Fruit fly (Drosophila melanogaster): Measurements from ENCODE around the gene CG33170.
A peak's percentile ranks its signal among the peaks of the same experiment; 100 is the strongest.

Gene CG33170

dm6 chr3L:22865061-22865418 lies 640 bp downstream of the CG33170 start (continued):
- TF ChIP-seq Taf1 (GFP tag; IDR thresholded peaks at IDR 0.05) (no peak), HmgZ (tag; optimal IDR thresholded peaks at IDR 0.05) (no peak), E2f1 (GFP tag; IDR thresholded peaks at IDR 0.05) (peak; percentile 71), nau (GFP tag; optimal IDR thresholded peaks at IDR 0.05) (no peak), Trl (optimal IDR thresholded peaks at IDR 0.05) (no peak), Trl (GFP tag; optimal IDR thresholded peaks at IDR 0.05) (no peak), dimm (GFP tag; IDR thresholded peaks at IDR 0.05) (no peak), pb (GFP tag; optimal IDR thresholded peaks at IDR 0.05) (no peak), so (GFP tag; IDR thresholded peaks at IDR 0.05) (0 out of 3 replicates have a peak, but pooled peaks have one; percentile 41), CG7372 (GFP tag; IDR thresholded peaks at IDR 0.05) (peak; percentile 55), CG2120 (GFP tag; optimal IDR thresholded peaks at IDR 0.05) (peak; percentile 64), HHEX (GFP tag; optimal IDR thresholded peaks at IDR 0.05) (peak; percentile 68), CG9727 (GFP tag; optimal IDR thresholded peaks at IDR 0.05) (peak; percentile 21), CG15601 (tag; optimal IDR thresholded peaks at IDR 0.05) (no peak), CG3065 (GFP tag; optimal IDR thresholded peaks at IDR 0.05) (peak; percentile 2), CG31365 (tag; optimal IDR thresholded peaks at IDR 0.05) (no peak), CG17328 (GFP tag; IDR thresholded peaks at IDR 0.05) (peak; percentile 40; the same call in 1 of the 2 replicates), CG1602 (GFP tag; optimal IDR thresholded peaks at IDR 0.05) (peak; percentile 27), ro (GFP tag; IDR thresholded peaks at IDR 0.05) (no peak), CG8765 (GFP tag; IDR thresholded peaks at IDR 0.05) (no peak), sna (GFP tag; IDR thresholded peaks at IDR 0.05; ENCODE audit: partially characterized antibody) (no peak), ranshi (GFP tag; IDR thresholded peaks at IDR 0.05) (0 out of 2 replicates have a peak, but pooled peaks have one; percentile 47), ab (GFP tag; optimal IDR thresholded peaks at IDR 0.05) (no peak), Fer1 (GFP tag; optimal IDR thresholded peaks at IDR 0.05) (peak; percentile 73), gro (GFP tag; optimal IDR thresholded peaks at IDR 0.05) (no peak), Ravus (GFP tag; IDR thresholded peaks at IDR 0.05) (no peak; the same call in 1 of the 2 replicates), repo (GFP tag; optimal IDR thresholded peaks at IDR 0.05) (no peak), CG13424 (tag; optimal IDR thresholded peaks at IDR 0.05) (peak; percentile 83), esg (GFP tag; conservative IDR thresholded peaks at IDR 0.05) (peak; percentile 69; the same call in 1 of the 2 replicates), CG3995 (GFP tag; optimal IDR thresholded peaks at IDR 0.05) (no peak), Bgb (GFP tag; IDR thresholded peaks at IDR 0.05; ENCODE audit: partially characterized antibody) (no peak; the same call in none of the 2 replicates), bbx (GFP tag; IDR thresholded peaks at IDR 0.05; ENCODE audit: partially characterized antibody) (no peak), peb (GFP tag; IDR thresholded peaks at IDR 0.05) (0 out of 2 replicates have a peak, but pooled peaks have one; percentile 32), CG1832 (GFP tag; optimal IDR thresholded peaks at IDR 0.05) (no peak), dmrt99B (tag; optimal IDR thresholded peaks at IDR 0.05) (peak; percentile 90), Mad (GFP tag; optimal IDR thresholded peaks at IDR 0.05) (peak; percentile 15), Meics (GFP tag; optimal IDR thresholded peaks at IDR 0.05) (peak; percentile 70), CG2712 (tag; optimal IDR thresholded peaks at IDR 0.05) (peak; percentile 79), CG15073 (GFP tag; optimal IDR thresholded peaks at IDR 0.05) (no peak), CG12744 (GFP tag; optimal IDR thresholded peaks at IDR 0.05) (peak; percentile 11), en (GFP tag; optimal IDR thresholded peaks at IDR 0.05) (no peak), gt (GFP tag; IDR thresholded peaks at IDR 0.05) (no peak), Bdp1 (GFP tag; optimal IDR thresholded peaks at IDR 0.05) (no peak), Drgx (GFP tag; IDR thresholded peaks at IDR 0.05) (peak; percentile 77), dpn (GFP tag; optimal IDR thresholded peaks at IDR 0.05) (peak; percentile 7 to 69), Scr (GFP tag; IDR thresholded peaks at IDR 0.05; ENCODE audit: partially characterized antibody) (no peak), CG6654 (GFP tag; optimal IDR thresholded peaks at IDR 0.05) (no peak), ato (GFP tag; IDR thresholded peaks at IDR 0.05; ENCODE audit: partially characterized antibody) (no peak), ci (GFP tag; IDR thresholded peaks at IDR 0.05) (no peak; the same call in 1 of the 3 replicates), CG14965 (GFP tag; optimal IDR thresholded peaks at IDR 0.05; ENCODE audit: borderline replicate concordance) (no peak), C15 (GFP tag; IDR thresholded peaks at IDR 0.05) (0 out of 3 replicates have a peak, but pooled peaks have one; percentile 5), CG18619 (GFP tag; optimal IDR thresholded peaks at IDR 0.05) (peak; percentile 73)

All from whole organism, embryonic.